Worm (Caenorhabditis elegans) whole organism, mixed stage, embryonic: ENCODE data around the gene srv-22.
A peak's percentile ranks its signal among the peaks of the same experiment; 100 is the strongest.

Experiments
- M03D4.4 ChIP-seq: sonication (generic microtip); optimal IDR thresholded peaks from 2 replicates; lab custom pipeline; 2017; ENCODE audit warnings: mild to moderate bottlenecking, missing genetic modification characterization, missing compliant biosample characterization
- blmp-1 ChIP-seq: fragments of 150-350 bp; optimal IDR thresholded peaks from 2 replicates; lab custom pipeline; 2014; ENCODE audit warnings: missing biosample characterization, missing genetic modification characterization
- ceh-39 ChIP-seq: fragments of 150-350 bp; optimal IDR thresholded peaks from 2 replicates; lab custom pipeline; 2014; ENCODE audit warnings: missing biosample characterization, missing genetic modification characterization
- ceh-43 ChIP-seq: fragments of 200-800 bp; sonication (Bioruptor generic); optimal IDR thresholded peaks from 2 replicates; lab custom pipeline; 2018; ENCODE audit warnings: mild to moderate bottlenecking, missing genetic modification characterization, moderate library complexity, missing compliant biosample characterization
- ceh-83 ChIP-seq: fragments of 200-800 bp; sonication (Bioruptor generic); optimal IDR thresholded peaks from 2 replicates; lab custom pipeline; 2018; ENCODE audit warnings: mild to moderate bottlenecking, missing genetic modification characterization, missing compliant biosample characterization
- ces-1 ChIP-seq: fragments of 150-350 bp; optimal IDR thresholded peaks from 2 replicates; lab custom pipeline; 2014; ENCODE audit warnings: missing biosample characterization, missing genetic modification reagents, missing genetic modification characterization
- cnd-1 ChIP-seq: fragments of 200-800 bp; sonication (Bioruptor generic); optimal IDR thresholded peaks from 2 replicates; lab custom pipeline; 2018; ENCODE audit warnings: mild to moderate bottlenecking, missing genetic modification characterization, missing compliant biosample characterization
- drap-1 ChIP-seq: fragments of 200-800 bp; sonication (Bioruptor generic); optimal IDR thresholded peaks from 3 replicates; lab custom pipeline; 2018; ENCODE audit warnings: mild to moderate bottlenecking, missing genetic modification characterization, missing compliant biosample characterization
- elt-1 ChIP-seq: sonication (generic microtip); optimal IDR thresholded peaks from 2 replicates; lab custom pipeline; 2017; ENCODE audit warnings: missing genetic modification characterization, mild to moderate bottlenecking, missing compliant biosample characterization, antibody characterized with exemption, moderate library complexity, borderline replicate concordance; ENCODE audit not compliant: insufficient read depth
- elt-3 ChIP-seq: fragments of 150-350 bp; optimal IDR thresholded peaks from 2 replicates; lab custom pipeline; 2014; ENCODE audit warnings: missing biosample characterization, missing genetic modification characterization
- flh-1 ChIP-seq: fragments of 200-800 bp; sonication (Bioruptor generic); optimal IDR thresholded peaks from 2 replicates; lab custom pipeline; 2018; ENCODE audit warnings: mild to moderate bottlenecking, missing genetic modification characterization, moderate library complexity, missing compliant biosample characterization
- ham-2 ChIP-seq: fragments of 200-800 bp; sonication (Bioruptor generic); optimal IDR thresholded peaks from 2 replicates; lab custom pipeline; 2018; ENCODE audit warnings: mild to moderate bottlenecking, missing genetic modification characterization, missing compliant biosample characterization
- hlh-1 ChIP-seq: fragments of 150-350 bp; optimal IDR thresholded peaks from 2 replicates; lab custom pipeline; 2014; ENCODE audit warnings: missing biosample characterization, missing genetic modification reagents, missing genetic modification characterization
- lin-32 ChIP-seq: fragments of 200-800 bp; sonication (Bioruptor generic); optimal IDR thresholded peaks from 2 replicates; lab custom pipeline; 2018; ENCODE audit warnings: mild to moderate bottlenecking, missing genetic modification characterization, missing compliant biosample characterization
- lsy-2 ChIP-seq: fragments of 150-350 bp; optimal IDR thresholded peaks from 2 replicates; lab custom pipeline; 2014; ENCODE audit warnings: missing biosample characterization, missing genetic modification characterization
- mab-5 ChIP-seq: fragments of 150-350 bp; optimal IDR thresholded peaks from 2 replicates; lab custom pipeline; 2014; ENCODE audit warnings: missing biosample characterization, missing genetic modification characterization
- mep-1 ChIP-seq: fragments of 150-350 bp; optimal IDR thresholded peaks from 2 replicates; lab custom pipeline; 2017; ENCODE audit warnings: missing biosample characterization, missing genetic modification reagents, missing genetic modification characterization, inconsistent platforms
- mls-2 ChIP-seq: sonication (generic microtip); optimal IDR thresholded peaks from 2 replicates; lab custom pipeline; 2016; ENCODE audit warnings: mild to moderate bottlenecking, missing genetic modification characterization, moderate library complexity, missing compliant biosample characterization
- nhr-12 ChIP-seq: fragments of 150-350 bp; optimal IDR thresholded peaks from 2 replicates; lab custom pipeline; 2014; ENCODE audit warnings: missing biosample characterization, missing genetic modification characterization
- nhr-2 ChIP-seq: fragments of 150-350 bp; optimal IDR thresholded peaks from 2 replicates; lab custom pipeline; 2014; ENCODE audit warnings: missing biosample characterization, missing genetic modification characterization
- nhr-237 ChIP-seq: fragments of 150-350 bp; optimal IDR thresholded peaks from 2 replicates; lab custom pipeline; 2014; ENCODE audit warnings: missing biosample characterization, missing genetic modification characterization
- nhr-28 ChIP-seq: fragments of 150-350 bp; optimal IDR thresholded peaks from 2 replicates; lab custom pipeline; 2014; ENCODE audit warnings: missing biosample characterization, missing genetic modification characterization
- nhr-76 ChIP-seq: sonication (generic microtip); optimal IDR thresholded peaks from 2 replicates; lab custom pipeline; 2017; ENCODE audit warnings: missing biosample characterization, missing genetic modification characterization
- pha-4 ChIP-seq: fragments of 150-350 bp; optimal IDR thresholded peaks from 2 replicates; lab custom pipeline; 2018; ENCODE audit warnings: missing biosample characterization, missing genetic modification reagents, missing genetic modification characterization
- sem-2 ChIP-seq: fragments of 200-800 bp; sonication (Bioruptor generic); optimal IDR thresholded peaks from 2 replicates; lab custom pipeline; 2018; ENCODE audit warnings: mild to moderate bottlenecking, missing genetic modification characterization, missing compliant biosample characterization
- snpc-4 ChIP-seq: fragments of 150-350 bp; optimal IDR thresholded peaks from 2 replicates; lab custom pipeline; 2014; ENCODE audit warnings: missing biosample characterization, missing genetic modification characterization
- sptf-1 ChIP-seq: sonication (generic microtip); optimal IDR thresholded peaks from 2 replicates; lab custom pipeline; 2017; ENCODE audit warnings: mild to moderate bottlenecking, missing genetic modification characterization, moderate library complexity, missing compliant biosample characterization
- tbx-8 ChIP-seq: fragments of 200-800 bp; sonication (Bioruptor generic); optimal IDR thresholded peaks from 2 replicates; lab custom pipeline; 2018; ENCODE audit warnings: mild to moderate bottlenecking, missing genetic modification characterization, moderate library complexity, missing compliant biosample characterization
- unc-120 ChIP-seq: sonication (generic microtip); optimal IDR thresholded peaks from 2 replicates; lab custom pipeline; 2017; ENCODE audit warnings: missing genetic modification characterization, missing compliant biosample characterization; ENCODE audit not compliant: poor library complexity, severe bottlenecking
- unc-39 ChIP-seq: fragments of 150-350 bp; optimal IDR thresholded peaks from 2 replicates; lab custom pipeline; 2014; ENCODE audit warnings: missing biosample characterization, missing genetic modification characterization
- unc-62 ChIP-seq: fragments of 150-350 bp; optimal IDR thresholded peaks from 2 replicates; lab custom pipeline; 2014; ENCODE audit warnings: missing biosample characterization, missing genetic modification reagents, missing genetic modification characterization
- zip-8 ChIP-seq: fragments of 150-350 bp; optimal IDR thresholded peaks from 2 replicates; lab custom pipeline; 2014; ENCODE audit warnings: missing biosample characterization, missing genetic modification characterization
- ztf-11 ChIP-seq: fragments of 150-350 bp; optimal IDR thresholded peaks from 2 replicates; lab custom pipeline; 2014; ENCODE audit warnings: missing biosample characterization, missing genetic modification characterization

Gene srv-22

ce11 chrIV:5923112-5923511 lies 43.4 kb upstream of the srv-22 start:
- no peak for TF ChIP-seq mab-5 (tag; lab: Kevin White, UChicago)
- TF ChIP-seq zip-8 (tag; lab: Kevin White, UChicago): no peak
- TF ChIP-seq ztf-11 (tag; lab: Kevin White, UChicago): no peak
- TF ChIP-seq ceh-83: no peak
- peak; percentile 63 for TF ChIP-seq unc-62 (GFP tag; lab: Kevin White, UChicago)

ce11 chrIV:5917026-5917425 lies 37.3 kb upstream of the srv-22 start, which contains the start of gene dhhc-13:
dhhc-13 (plus strand) TSS chrIV:5917326.
- TF ChIP-seq ham-2 (no peak), mls-2 (no peak), elt-3 (tag; lab: Kevin White, UChicago) (no peak), unc-39 (tag; lab: Kevin White, UChicago) (no peak), lsy-2 (tag; lab: Kevin White, UChicago) (no peak), mab-5 (tag; lab: Kevin White, UChicago) (no peak), ceh-43 (GFP tag; lab: Kevin White, UChicago) (no peak), zip-8 (tag; lab: Kevin White, UChicago) (no peak), elt-1 (tag; lab: Kevin White, UChicago) (no peak), nhr-28 (tag; lab: Kevin White, UChicago) (no peak), ceh-39 (tag; lab: Kevin White, UChicago) (no peak), blmp-1 (tag; lab: Kevin White, UChicago) (no peak), drap-1 (GFP tag; lab: Kevin White, UChicago) (no peak), cnd-1 (tag; lab: Kevin White, UChicago) (no peak), flh-1 (GFP tag; lab: Kevin White, UChicago) (no peak)
- TF ChIP-seq, all 35 proteins: peak for 0

- no peak for TF ChIP-seq hlh-1 (tag; lab: Kevin White, UChicago)
- peak; percentile 76 for TF ChIP-seq ces-1 (GFP tag; lab: Kevin White, UChicago)
Observed at ce11 chrIV:5915152-5915551, 35.4 kb upstream of the srv-22 start.

- no peak for TF ChIP-seq mls-2
- no peak for TF ChIP-seq hlh-1 (tag; lab: Kevin White, UChicago)
- TF ChIP-seq nhr-12 (tag; lab: Kevin White, UChicago): no peak
- no peak for TF ChIP-seq snpc-4 (tag; lab: Kevin White, UChicago)
- no peak for TF ChIP-seq nhr-237 (tag; lab: Kevin White, UChicago)
- no peak for TF ChIP-seq elt-1 (tag; lab: Kevin White, UChicago)
- no peak for TF ChIP-seq mab-5 (tag; lab: Kevin White, UChicago)
- no peak for TF ChIP-seq lin-32
Observed at ce11 chrIV:5903305-5903778, 23.6 kb upstream of the srv-22 start, which contains the start of gene H04M03.12. H04M03.12 (minus strand) TSS chrIV:5903355.

ce11 chrIV:5902730-5903129 lies 23.0 kb upstream of the srv-22 start:
- TF ChIP-seq ztf-11 (tag; lab: Kevin White, UChicago) (no peak), pha-4 (tag; lab: Kevin White, UChicago) (no peak), M03D4.4 (tag; lab: Kevin White, UChicago) (no peak), ces-1 (GFP tag; lab: Kevin White, UChicago) (peak; percentile 66)

- no peak for TF ChIP-seq nhr-76
- TF ChIP-seq nhr-2: no peak
- TF ChIP-seq blmp-1 (tag; lab: Kevin White, UChicago): no peak
- no peak for TF ChIP-seq elt-3 (tag; lab: Kevin White, UChicago)
- TF ChIP-seq ces-1 (GFP tag; lab: Kevin White, UChicago): no peak
- TF ChIP-seq lin-32: no peak
- no peak for TF ChIP-seq unc-62 (GFP tag; lab: Kevin White, UChicago)
- TF ChIP-seq ceh-43 (GFP tag; lab: Kevin White, UChicago): no peak
- no peak for TF ChIP-seq sem-2 (GFP tag; lab: Kevin White, UChicago)
- TF ChIP-seq unc-120 (tag; lab: Kevin White, UChicago): no peak
- TF ChIP-seq nhr-28 (tag; lab: Kevin White, UChicago): no peak
- TF ChIP-seq elt-1 (tag; lab: Kevin White, UChicago): no peak
- TF ChIP-seq M03D4.4 (tag; lab: Kevin White, UChicago): no peak
- no peak for TF ChIP-seq tbx-8 (GFP tag; lab: Kevin White, UChicago)
- TF ChIP-seq nhr-237 (tag; lab: Kevin White, UChicago): no peak
- TF ChIP-seq zip-8 (tag; lab: Kevin White, UChicago): no peak
- no peak for TF ChIP-seq sptf-1 (tag; lab: Kevin White, UChicago)
- TF ChIP-seq mep-1 (tag; lab: Kevin White, UChicago): no peak
- TF ChIP-seq ham-2: no peak
Observed at ce11 chrIV:5896341-5896740, 16.6 kb upstream of the srv-22 start, which contains the start of gene pck-3. pck-3 (plus strand) TSS chrIV:5896641.
